Worm (Caenorhabditis elegans) whole organism, L2 larva: ENCODE measurements around the gene rpn-6.1.

ENCODE experiments used
- C34F6.9 ChIP-seq: fragments of 150-350 bp; optimal IDR thresholded peaks from 2 replicates; lab custom pipeline; 2014; ENCODE audit warnings: missing biosample characterization, missing genetic modification characterization
- R02D3.7 ChIP-seq: fragments of 150-350 bp; optimal IDR thresholded peaks from 2 replicates; lab custom pipeline; 2014; ENCODE audit warnings: missing biosample characterization, missing genetic modification characterization
- alr-1 ChIP-seq: fragments of 150-350 bp; optimal IDR thresholded peaks from 2 replicates; lab custom pipeline; 2014; ENCODE audit warnings: missing biosample characterization, missing genetic modification characterization
- aly-2 ChIP-seq: fragments of 150-350 bp; optimal IDR thresholded peaks from 2 replicates; lab custom pipeline; 2014; ENCODE audit warnings: missing biosample characterization, missing genetic modification characterization
- ama-1 ChIP-seq: fragments of 150-350 bp; optimal IDR thresholded peaks from 2 replicates; lab custom pipeline; 2018; ENCODE audit warnings: inconsistent platforms
- blmp-1 ChIP-seq: sonication (generic microtip); optimal IDR thresholded peaks from 2 replicates; lab custom pipeline; 2017; ENCODE audit warnings: missing genetic modification characterization, mild to moderate bottlenecking, missing compliant biosample characterization, antibody characterized with exemption, moderate library complexity; ENCODE audit not compliant: insufficient read depth
- ceh-82 ChIP-seq: fragments of 150-350 bp; optimal IDR thresholded peaks from 2 replicates; lab custom pipeline; 2014; ENCODE audit warnings: missing biosample characterization, missing genetic modification characterization
- crh-2 ChIP-seq: sonication (generic microtip); optimal IDR thresholded peaks from 2 replicates; lab custom pipeline; 2017; ENCODE audit warnings: missing biosample characterization, missing genetic modification characterization
- elt-1 ChIP-seq: fragments of 150-350 bp; optimal IDR thresholded peaks from 2 replicates; lab custom pipeline; 2014; ENCODE audit warnings: missing biosample characterization, missing genetic modification characterization
- elt-3 ChIP-seq: sonication (generic microtip); optimal IDR thresholded peaks from 2 replicates; lab custom pipeline; 2017; ENCODE audit warnings: missing biosample characterization, missing genetic modification characterization
- fos-1 ChIP-seq: fragments of 150-350 bp; optimal IDR thresholded peaks from 2 replicates; lab custom pipeline; 2014; ENCODE audit warnings: missing biosample characterization, missing genetic modification characterization
- gmeb-1 ChIP-seq: fragments of 150-350 bp; optimal IDR thresholded peaks from 2 replicates; lab custom pipeline; 2014; ENCODE audit warnings: missing biosample characterization, missing genetic modification characterization
- lin-11 ChIP-seq: fragments of 150-350 bp; sonication (generic microtip); optimal IDR thresholded peaks from 2 replicates; lab custom pipeline; 2014; ENCODE audit warnings: missing biosample characterization, missing genetic modification characterization, inconsistent platforms, mixed read lengths
- lin-39 ChIP-seq: fragments of 150-350 bp; optimal IDR thresholded peaks from 2 replicates; lab custom pipeline; 2014; ENCODE audit warnings: missing biosample characterization, missing genetic modification reagents, missing genetic modification characterization
- lsy-2 ChIP-seq, 2 experiments: fragments of 150-350 bp in 1 of 2; sonication (generic microtip) in 1 of 2; optimal IDR thresholded peaks; 2 replicates each; lab custom pipeline; 2014 to 2017; ENCODE audit warnings: missing biosample characterization in 2 of 2, missing genetic modification characterization in 2 of 2
- mab-5 ChIP-seq: fragments of 150-350 bp; optimal IDR thresholded peaks from 2 replicates; lab custom pipeline; 2014; ENCODE audit warnings: missing biosample characterization, missing genetic modification characterization
- mbf-1 ChIP-seq: sonication (generic microtip); optimal IDR thresholded peaks from 2 replicates; lab custom pipeline; 2017; ENCODE audit warnings: missing biosample characterization, missing genetic modification characterization
- mdl-1 ChIP-seq, 2 experiments: fragments of 150-350 bp in 1 of 2; sonication (generic microtip) in 1 of 2; optimal IDR thresholded peaks; 2 replicates each; lab custom pipeline; 2017; ENCODE audit warnings: missing biosample characterization in 2 of 2, missing genetic modification characterization in 2 of 2
- nhr-10 ChIP-seq: sonication (generic microtip); optimal IDR thresholded peaks from 2 replicates; lab custom pipeline; 2017; ENCODE audit warnings: missing biosample characterization, missing genetic modification characterization
- nhr-11 ChIP-seq: fragments of 150-350 bp; optimal IDR thresholded peaks from 2 replicates; lab custom pipeline; 2014; ENCODE audit warnings: missing biosample characterization, missing genetic modification characterization
- nhr-12 ChIP-seq: fragments of 150-350 bp; optimal IDR thresholded peaks from 2 replicates; lab custom pipeline; 2014; ENCODE audit warnings: missing biosample characterization, missing genetic modification characterization
- nhr-129 ChIP-seq: fragments of 150-350 bp; optimal IDR thresholded peaks from 2 replicates; lab custom pipeline; 2014; ENCODE audit warnings: missing biosample characterization, missing genetic modification characterization
- nhr-23 ChIP-seq: fragments of 150-350 bp; optimal IDR thresholded peaks from 2 replicates; lab custom pipeline; 2014; ENCODE audit warnings: missing biosample characterization, missing genetic modification reagents, missing genetic modification characterization
- nhr-25 ChIP-seq: fragments of 150-350 bp; sonication (generic microtip); optimal IDR thresholded peaks from 3 replicates; lab custom pipeline; 2014; ENCODE audit warnings: missing biosample characterization, missing genetic modification characterization
- nhr-6 ChIP-seq: fragments of 150-350 bp; optimal IDR thresholded peaks from 2 replicates; lab custom pipeline; 2014; ENCODE audit warnings: missing biosample characterization, missing genetic modification characterization
- nhr-77 ChIP-seq: fragments of 150-350 bp; optimal IDR thresholded peaks from 2 replicates; lab custom pipeline; 2014; ENCODE audit warnings: missing biosample characterization, missing genetic modification characterization
- sem-4 ChIP-seq: fragments of 150-350 bp; optimal IDR thresholded peaks from 2 replicates; lab custom pipeline; 2014; ENCODE audit warnings: missing biosample characterization, missing genetic modification reagents, missing genetic modification characterization
- skn-1 ChIP-seq: sonication (generic microtip); optimal IDR thresholded peaks from 2 replicates; lab custom pipeline; 2017; ENCODE audit warnings: missing biosample characterization, missing genetic modification characterization
- sma-3 ChIP-seq: sonication (generic microtip); optimal IDR thresholded peaks from 2 replicates; lab custom pipeline; 2016; ENCODE audit warnings: missing genetic modification reagents, missing genetic modification characterization, missing compliant biosample characterization
- sma-9 ChIP-seq, 2 experiments: fragments of 150-350 bp in 1 of 2; sonication (generic microtip) in 1 of 2; optimal IDR thresholded peaks; 2 replicates each; lab custom pipeline; 2014 to 2016; ENCODE audit warnings: missing genetic modification characterization in 2 of 2, mild to moderate bottlenecking in 1 of 2, missing biosample characterization in 1 of 2, missing compliant biosample characterization in 1 of 2, missing genetic modification reagents in 1 of 2, moderate library complexity in 1 of 2
- snpc-4 ChIP-seq: fragments of 150-350 bp; optimal IDR thresholded peaks from 2 replicates; lab custom pipeline; 2014; ENCODE audit warnings: missing biosample characterization, missing genetic modification characterization
- unc-39 ChIP-seq: fragments of 150-350 bp; optimal IDR thresholded peaks from 2 replicates; lab custom pipeline; 2014; ENCODE audit warnings: missing biosample characterization, missing genetic modification characterization
- unc-55 ChIP-seq: fragments of 150-350 bp; sonication (generic microtip); optimal IDR thresholded peaks from 3 replicates; lab custom pipeline; 2014; ENCODE audit warnings: missing biosample characterization, missing genetic modification reagents, missing genetic modification characterization
- unc-62 ChIP-seq: fragments of 150-350 bp; optimal IDR thresholded peaks from 2 replicates; lab custom pipeline; 2014; ENCODE audit warnings: missing biosample characterization, missing genetic modification reagents, missing genetic modification characterization
- zag-1 ChIP-seq: fragments of 150-350 bp; optimal IDR thresholded peaks from 2 replicates; lab custom pipeline; 2014; ENCODE audit warnings: missing biosample characterization, missing genetic modification characterization
- ztf-4 ChIP-seq: fragments of 150-350 bp; optimal IDR thresholded peaks from 2 replicates; lab custom pipeline; 2014; ENCODE audit warnings: missing biosample characterization, missing genetic modification characterization

The rpn-6.1 gene

DNA sequence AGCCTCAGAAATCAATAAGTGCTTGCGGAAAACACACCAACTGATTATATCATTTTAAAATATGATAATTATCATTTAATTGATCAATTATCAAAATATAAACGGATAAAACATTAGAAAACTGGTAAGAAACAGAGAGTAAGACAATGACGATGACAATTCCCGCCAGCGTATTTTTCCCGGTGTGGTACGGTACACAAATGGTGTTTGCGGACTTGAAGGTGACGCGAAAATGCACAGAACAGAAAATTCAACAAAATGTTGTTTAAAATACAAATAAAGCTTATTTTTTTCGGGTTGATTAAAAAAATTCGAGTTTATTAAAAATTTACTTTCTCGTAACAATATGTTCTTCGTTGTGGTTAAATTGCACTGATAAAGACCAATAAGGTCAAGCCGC is 634 bp downstream of the rpn-6.1 start:
- TF ChIP-seq skn-1 (tag; lab: Kevin White, UChicago) (peak; percentile 67), nhr-10 (tag; lab: Kevin White, UChicago) (no peak), nhr-25 (tag; lab: Kevin White, UChicago) (peak; percentile 18), nhr-129 (peak; percentile 56), nhr-23 (tag; lab: Kevin White, UChicago) (no peak), sem-4 (tag; lab: Kevin White, UChicago) (peak; percentile 8), lin-39 (tag; lab: Kevin White, UChicago) (no peak), ztf-4 (tag; lab: Kevin White, UChicago) (no peak), gmeb-1 (tag; lab: Kevin White, UChicago) (peak; percentile 55), unc-55 (GFP tag; lab: Kevin White, UChicago) (peak; percentile 83), crh-2 (tag; lab: Kevin White, UChicago) (peak; percentile 59), blmp-1 (peak; percentile 3), fos-1 (peak; percentile 24), C34F6.9 (peak; percentile 79), lsy-2 (tag; optimal IDR thresholded peaks at IDR 0.05; lab: Kevin White, UChicago) (peak; percentile 88 to 98)

DNA sequence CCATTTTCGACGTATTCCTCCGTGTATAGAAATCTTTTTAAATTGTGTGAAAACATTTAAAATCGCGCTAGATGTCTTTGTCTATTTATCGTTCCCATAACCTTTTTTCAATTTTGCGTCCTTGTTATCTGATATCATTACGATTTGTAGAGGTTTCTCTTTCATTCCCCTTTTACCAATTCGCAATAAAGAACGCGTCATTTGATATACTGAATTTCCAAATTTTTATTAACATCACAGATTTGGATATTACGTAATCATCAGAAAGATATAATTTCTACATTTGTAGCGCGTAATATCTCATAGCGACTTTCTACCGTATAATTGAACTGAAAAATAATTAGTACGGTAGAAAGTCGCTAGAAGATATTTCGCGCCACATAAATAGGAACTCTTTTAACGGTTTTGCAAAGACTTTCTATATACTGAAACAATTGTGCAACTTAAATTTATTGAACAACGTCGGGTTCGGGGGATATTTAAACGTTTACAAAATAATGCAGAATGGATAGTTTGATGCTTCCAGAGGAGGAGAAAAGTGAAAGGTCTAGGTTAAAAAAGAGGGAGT is 3.0 kb downstream of the rpn-6.1 start:
- TF ChIP-seq nhr-12 (tag; lab: Kevin White, UChicago) (no peak), unc-62 (GFP tag; lab: Kevin White, UChicago) (no peak), nhr-77 (no peak), nhr-25 (tag; lab: Kevin White, UChicago) (no peak), elt-1 (no peak), sem-4 (tag; lab: Kevin White, UChicago) (no peak), nhr-6 (tag; lab: Kevin White, UChicago) (no peak), mab-5 (no peak), nhr-11 (tag; lab: Kevin White, UChicago) (no peak), sma-9 (GFP tag; optimal IDR thresholded peaks at IDR 0.05; lab: Kevin White, UChicago) (no peak), sma-9 (tag; optimal IDR thresholded peaks at IDR 0.05; lab: Kevin White, UChicago) (no peak), skn-1 (tag; lab: Kevin White, UChicago) (no peak), aly-2 (tag; lab: Kevin White, UChicago) (no peak), mbf-1 (tag; lab: Kevin White, UChicago) (no peak), snpc-4 (tag; lab: Kevin White, UChicago) (no peak), sma-3 (GFP tag; lab: Kevin White, UChicago) (no peak), mdl-1 (tag; optimal IDR thresholded peaks at IDR 0.05; lab: Kevin White, UChicago) (no peak), nhr-23 (tag; lab: Kevin White, UChicago) (no peak)
- TF ChIP-seq, all 48 proteins: peak for 0

DNA sequence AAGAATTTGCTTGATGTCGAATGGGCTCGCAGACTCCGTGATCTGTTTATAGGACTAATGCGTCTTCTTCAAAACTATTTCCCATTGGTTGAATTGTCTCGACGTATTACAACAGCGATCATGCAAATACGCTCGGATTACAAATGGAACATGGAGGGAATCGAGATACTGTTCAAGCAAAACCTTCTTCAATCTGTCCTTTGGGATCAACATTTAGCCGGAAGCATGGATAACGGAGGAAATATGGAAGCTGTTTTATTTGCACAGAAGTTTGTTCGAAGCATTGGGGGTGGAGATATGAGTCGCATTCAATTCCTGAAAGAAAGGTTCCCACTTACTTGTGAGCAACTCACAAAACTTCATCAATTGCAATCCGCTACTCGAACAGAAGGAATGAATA is 6.0 kb downstream of the rpn-6.1 start:
- TF ChIP-seq unc-39 (tag; lab: Kevin White, UChicago), result no peak
- no peak for TF ChIP-seq skn-1 (tag; lab: Kevin White, UChicago)
- TF ChIP-seq unc-55 (GFP tag; lab: Kevin White, UChicago), result no peak
- TF ChIP-seq nhr-25 (tag; lab: Kevin White, UChicago), result no peak
- no peak for TF ChIP-seq ceh-82 (tag; lab: Kevin White, UChicago)
- no peak for TF ChIP-seq blmp-1
- no peak for TF ChIP-seq elt-3 (tag; lab: Kevin White, UChicago)
- no peak for TF ChIP-seq alr-1 (tag; lab: Kevin White, UChicago)
- no peak for TF ChIP-seq aly-2 (tag; lab: Kevin White, UChicago)
- no peak for TF ChIP-seq fos-1

DNA sequence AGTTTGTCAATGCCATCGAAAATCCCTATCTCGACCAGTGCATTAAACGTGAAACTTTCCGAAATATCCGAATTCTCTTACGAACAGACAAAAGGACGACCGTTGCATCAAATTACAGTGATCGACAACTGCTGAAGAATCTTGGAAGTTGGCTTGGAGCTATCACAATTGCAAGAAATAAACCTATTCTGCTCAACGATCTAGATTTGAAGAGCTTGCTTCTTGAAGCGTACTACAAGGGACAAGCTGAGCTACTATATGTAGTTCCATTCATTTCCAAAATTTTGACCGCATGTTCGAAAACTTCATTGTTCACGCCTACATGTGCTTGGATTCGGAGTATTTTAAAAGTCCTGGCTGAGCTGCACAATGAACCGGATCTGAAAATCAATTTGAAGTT is 7.8 kb downstream of the rpn-6.1 start:
- TF ChIP-seq lin-11 (no peak), ama-1 (no peak), nhr-129 (no peak), R02D3.7 (no peak), snpc-4 (tag; lab: Kevin White, UChicago) (no peak), ztf-4 (tag; lab: Kevin White, UChicago) (no peak), lsy-2 (tag; optimal IDR thresholded peaks at IDR 0.05; lab: Kevin White, UChicago) (no peak), zag-1 (no peak), aly-2 (tag; lab: Kevin White, UChicago) (no peak)
